Fruit fly (Drosophila melanogaster) whole organism: ENCODE data around the gene Afti.

Source experiments
- CG8478 ChIP-seq: fragments of >200 bp; optimal IDR thresholded peaks from 2 replicates; lab custom pipeline; 2018; ENCODE audit warnings: inconsistent platforms
- Dll ChIP-seq: fragments of >200 bp; optimal IDR thresholded peaks from 2 replicates; lab custom pipeline; 2017
- EcR ChIP-seq, 2 experiments: fragments of >200 bp; optimal IDR thresholded peaks; 2 replicates each; lab custom pipeline; 2017; ENCODE audit warnings: missing biosample characterization in 2 of 2, missing genetic modification characterization in 2 of 2, missing genetic modification reagents in 2 of 2
- pan ChIP-seq: fragments of >200 bp; optimal IDR thresholded peaks from 2 replicates; lab custom pipeline; 2017
- psq ChIP-seq: fragments of >200 bp; optimal IDR thresholded peaks from 2 replicates; lab custom pipeline; 2017
- usp ChIP-seq: fragments of >200 bp; optimal IDR thresholded peaks from 2 replicates; lab custom pipeline; 2017; ENCODE audit warnings: missing biosample characterization, missing genetic modification characterization, mixed read lengths

DNA sequence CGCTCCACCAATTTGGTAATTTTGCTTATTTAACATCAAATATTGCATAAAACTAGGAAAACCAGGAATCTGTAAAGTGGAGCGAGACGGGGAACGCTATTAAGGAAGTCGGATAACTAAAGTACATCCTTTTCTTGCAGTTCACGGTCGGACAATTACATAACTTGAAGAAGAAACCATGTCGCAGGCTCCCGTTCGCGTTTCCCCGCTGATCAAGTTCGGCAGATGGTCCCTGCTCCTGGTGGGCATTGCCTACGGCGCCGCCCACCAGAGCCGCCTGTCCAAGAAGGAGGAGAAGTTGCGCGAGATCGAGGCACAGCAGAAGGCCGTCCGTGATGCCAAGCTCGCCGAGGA, 601 bp upstream of the Afti start:
- TF ChIP-seq EcR (GFP tag; optimal IDR thresholded peaks at IDR 0.05; lab: Kevin White, UChicago) (no peak), pan (no peak), usp (GFP tag; lab: Kevin White, UChicago) (no peak), Dll (lab: Kevin White, UChicago) (no peak), CG8478 (lab: Kevin White, UChicago) (no peak), psq (no peak)
